Fruit fly (Drosophila melanogaster): ENCODE data around the gene CG13893.

DNA sequence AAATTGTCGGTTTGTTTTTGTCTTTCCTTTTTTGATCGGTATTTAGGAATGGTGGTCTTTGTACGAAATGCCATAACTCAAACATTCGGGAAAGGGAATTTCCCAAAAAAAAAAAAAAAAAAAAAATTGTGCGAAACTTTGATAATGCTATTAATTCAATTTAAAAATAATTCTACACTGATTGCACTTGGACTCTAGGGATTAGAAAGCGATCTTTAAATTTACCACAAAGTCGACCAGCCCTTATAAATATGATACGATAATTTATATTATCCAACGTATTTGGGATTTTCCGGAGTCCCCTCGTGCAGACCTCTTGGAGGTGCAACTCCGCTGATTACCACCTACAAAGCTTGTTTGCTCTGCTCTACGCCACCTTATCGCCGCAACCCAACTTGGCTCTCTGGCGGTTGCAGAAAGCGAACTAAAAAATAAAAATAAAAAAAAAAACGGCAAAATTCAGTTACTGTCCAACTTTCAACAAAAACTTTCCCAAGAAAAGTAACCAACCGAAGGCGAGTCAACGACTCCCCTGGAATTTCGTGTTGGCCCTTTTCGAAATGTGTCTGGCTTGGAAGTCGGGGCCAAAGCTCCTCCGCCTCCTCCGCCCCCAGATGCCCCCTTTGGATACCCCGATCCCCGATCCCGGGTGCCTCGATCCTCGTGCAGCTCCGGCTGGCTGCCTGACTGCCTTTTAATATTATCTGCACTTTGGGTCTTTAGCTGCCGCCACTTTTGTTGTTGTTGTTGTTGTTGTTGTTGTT, 3.9 kb upstream of the CG13893 start:
- TF ChIP-seq CG1620 (GFP tag; optimal IDR thresholded peaks at IDR 0.05): no peak
- no peak for TF ChIP-seq CG5204 (GFP tag; optimal IDR thresholded peaks at IDR 0.05)
- TF ChIP-seq Mnt (GFP tag; optimal IDR thresholded peaks at IDR 0.05): no peak
- no peak for TF ChIP-seq Crg-1 (GFP tag; optimal IDR thresholded peaks at IDR 0.05)
- no peak for TF ChIP-seq CG12768 (GFP tag; optimal IDR thresholded peaks at IDR 0.05)
- TF ChIP-seq toe (GFP tag; optimal IDR thresholded peaks at IDR 0.05): no peak
- no peak for TF ChIP-seq CG7101 (tag; optimal IDR thresholded peaks at IDR 0.05)
- no peak for TF ChIP-seq CG11617 (GFP tag; optimal IDR thresholded peaks at IDR 0.05)
- TF ChIP-seq pad (GFP tag; optimal IDR thresholded peaks at IDR 0.05): no peak
- no peak for TF ChIP-seq kay (GFP tag; ENCODE audit: borderline replicate concordance)
- no peak for TF ChIP-seq CG14711 (tag; optimal IDR thresholded peaks at IDR 0.05)
- no peak for TF ChIP-seq CG7045 (GFP tag; optimal IDR thresholded peaks at IDR 0.05)

All from whole organism, adult.